Worm (Caenorhabditis elegans) whole organism, L2 larva: ENCODE data around the gene F45E10.2.
A peak's percentile ranks its signal among the peaks of the same experiment; 100 is the strongest.

Experiments
- F13H6.1 ChIP-seq: sonication (generic microtip); optimal IDR thresholded peaks from 2 replicates; lab custom pipeline; 2016; ENCODE audit warnings: missing genetic modification characterization, missing compliant biosample characterization
- R02D3.7 ChIP-seq: fragments of 150-350 bp; optimal IDR thresholded peaks from 2 replicates; lab custom pipeline; 2014; ENCODE audit warnings: missing biosample characterization, missing genetic modification characterization
- Y55F3AM.14 ChIP-seq: fragments of 200-800 bp; sonication (Bioruptor generic); optimal IDR thresholded peaks from 2 replicates; lab custom pipeline; 2018; ENCODE audit warnings: mild to moderate bottlenecking, missing genetic modification characterization, missing compliant biosample characterization
- ZK546.5 ChIP-seq: sonication (generic microtip); optimal IDR thresholded peaks from 2 replicates; lab custom pipeline; 2017; ENCODE audit warnings: missing biosample characterization, missing genetic modification characterization
- alr-1 ChIP-seq: fragments of 150-350 bp; optimal IDR thresholded peaks from 2 replicates; lab custom pipeline; 2014; ENCODE audit warnings: missing biosample characterization, missing genetic modification characterization
- aly-2 ChIP-seq: fragments of 150-350 bp; optimal IDR thresholded peaks from 2 replicates; lab custom pipeline; 2014; ENCODE audit warnings: missing biosample characterization, missing genetic modification characterization
- ama-1 ChIP-seq: fragments of 150-350 bp; optimal IDR thresholded peaks from 2 replicates; lab custom pipeline; 2018; ENCODE audit warnings: inconsistent platforms
- blmp-1 ChIP-seq: sonication (generic microtip); optimal IDR thresholded peaks from 2 replicates; lab custom pipeline; 2017; ENCODE audit warnings: missing genetic modification characterization, mild to moderate bottlenecking, missing compliant biosample characterization, antibody characterized with exemption, moderate library complexity; ENCODE audit not compliant: insufficient read depth
- ceh-16 ChIP-seq: fragments of 150-350 bp; optimal IDR thresholded peaks from 2 replicates; lab custom pipeline; 2014; ENCODE audit warnings: missing biosample characterization, missing genetic modification characterization
- ceh-82 ChIP-seq: fragments of 150-350 bp; optimal IDR thresholded peaks from 2 replicates; lab custom pipeline; 2014; ENCODE audit warnings: missing biosample characterization, missing genetic modification characterization
- dmd-4 ChIP-seq: sonication (generic microtip); optimal IDR thresholded peaks from 2 replicates; lab custom pipeline; 2017; ENCODE audit warnings: missing biosample characterization, missing genetic modification characterization
- egl-27 ChIP-seq: sonication (generic microtip); optimal IDR thresholded peaks from 3 replicates; lab custom pipeline; 2017; ENCODE audit warnings: missing biosample characterization, missing genetic modification reagents, missing genetic modification characterization
- elt-1 ChIP-seq: fragments of 150-350 bp; optimal IDR thresholded peaks from 2 replicates; lab custom pipeline; 2014; ENCODE audit warnings: missing biosample characterization, missing genetic modification characterization
- elt-3 ChIP-seq: sonication (generic microtip); optimal IDR thresholded peaks from 2 replicates; lab custom pipeline; 2017; ENCODE audit warnings: missing biosample characterization, missing genetic modification characterization
- fos-1 ChIP-seq: fragments of 150-350 bp; optimal IDR thresholded peaks from 2 replicates; lab custom pipeline; 2014; ENCODE audit warnings: missing biosample characterization, missing genetic modification characterization
- gmeb-1 ChIP-seq: fragments of 150-350 bp; optimal IDR thresholded peaks from 2 replicates; lab custom pipeline; 2014; ENCODE audit warnings: missing biosample characterization, missing genetic modification characterization
- lin-13 ChIP-seq: fragments of 150-350 bp; optimal IDR thresholded peaks from 2 replicates; lab custom pipeline; 2014; ENCODE audit warnings: missing biosample characterization, missing genetic modification reagents, missing genetic modification characterization
- mab-5 ChIP-seq: fragments of 150-350 bp; optimal IDR thresholded peaks from 2 replicates; lab custom pipeline; 2014; ENCODE audit warnings: missing biosample characterization, missing genetic modification characterization
- mbf-1 ChIP-seq: sonication (generic microtip); optimal IDR thresholded peaks from 2 replicates; lab custom pipeline; 2017; ENCODE audit warnings: missing biosample characterization, missing genetic modification characterization
- mdl-1 ChIP-seq, 2 experiments: fragments of 150-350 bp in 1 of 2; sonication (generic microtip) in 1 of 2; optimal IDR thresholded peaks; 2 replicates each; lab custom pipeline; 2017; ENCODE audit warnings: missing biosample characterization in 2 of 2, missing genetic modification characterization in 2 of 2
- nhr-11 ChIP-seq: fragments of 150-350 bp; optimal IDR thresholded peaks from 2 replicates; lab custom pipeline; 2014; ENCODE audit warnings: missing biosample characterization, missing genetic modification characterization
- nhr-12 ChIP-seq: fragments of 150-350 bp; optimal IDR thresholded peaks from 2 replicates; lab custom pipeline; 2014; ENCODE audit warnings: missing biosample characterization, missing genetic modification characterization
- nhr-129 ChIP-seq: fragments of 150-350 bp; optimal IDR thresholded peaks from 2 replicates; lab custom pipeline; 2014; ENCODE audit warnings: missing biosample characterization, missing genetic modification characterization
- nhr-21 ChIP-seq: fragments of 150-350 bp; optimal IDR thresholded peaks from 2 replicates; lab custom pipeline; 2014; ENCODE audit warnings: missing biosample characterization, missing genetic modification characterization
- nhr-23 ChIP-seq: fragments of 150-350 bp; optimal IDR thresholded peaks from 2 replicates; lab custom pipeline; 2014; ENCODE audit warnings: missing biosample characterization, missing genetic modification reagents, missing genetic modification characterization
- nhr-237 ChIP-seq: fragments of 150-350 bp; optimal IDR thresholded peaks from 2 replicates; lab custom pipeline; 2014; ENCODE audit warnings: missing biosample characterization, missing genetic modification characterization
- nhr-25 ChIP-seq: fragments of 150-350 bp; sonication (generic microtip); optimal IDR thresholded peaks from 3 replicates; lab custom pipeline; 2014; ENCODE audit warnings: missing biosample characterization, missing genetic modification characterization
- nhr-77 ChIP-seq: fragments of 150-350 bp; optimal IDR thresholded peaks from 2 replicates; lab custom pipeline; 2014; ENCODE audit warnings: missing biosample characterization, missing genetic modification characterization
- sem-4 ChIP-seq: fragments of 150-350 bp; optimal IDR thresholded peaks from 2 replicates; lab custom pipeline; 2014; ENCODE audit warnings: missing biosample characterization, missing genetic modification reagents, missing genetic modification characterization
- skn-1 ChIP-seq: sonication (generic microtip); optimal IDR thresholded peaks from 2 replicates; lab custom pipeline; 2017; ENCODE audit warnings: missing biosample characterization, missing genetic modification characterization
- sma-3 ChIP-seq: sonication (generic microtip); optimal IDR thresholded peaks from 2 replicates; lab custom pipeline; 2016; ENCODE audit warnings: missing genetic modification reagents, missing genetic modification characterization, missing compliant biosample characterization
- sma-9 ChIP-seq, 2 experiments: fragments of 150-350 bp in 1 of 2; sonication (generic microtip) in 1 of 2; optimal IDR thresholded peaks; 2 replicates each; lab custom pipeline; 2014 to 2016; ENCODE audit warnings: missing genetic modification characterization in 2 of 2, mild to moderate bottlenecking in 1 of 2, missing biosample characterization in 1 of 2, missing compliant biosample characterization in 1 of 2, missing genetic modification reagents in 1 of 2, moderate library complexity in 1 of 2
- snpc-4 ChIP-seq: fragments of 150-350 bp; optimal IDR thresholded peaks from 2 replicates; lab custom pipeline; 2014; ENCODE audit warnings: missing biosample characterization, missing genetic modification characterization
- unc-39 ChIP-seq: fragments of 150-350 bp; optimal IDR thresholded peaks from 2 replicates; lab custom pipeline; 2014; ENCODE audit warnings: missing biosample characterization, missing genetic modification characterization
- unc-55 ChIP-seq: fragments of 150-350 bp; sonication (generic microtip); optimal IDR thresholded peaks from 3 replicates; lab custom pipeline; 2014; ENCODE audit warnings: missing biosample characterization, missing genetic modification reagents, missing genetic modification characterization
- unc-62 ChIP-seq: fragments of 150-350 bp; optimal IDR thresholded peaks from 2 replicates; lab custom pipeline; 2014; ENCODE audit warnings: missing biosample characterization, missing genetic modification reagents, missing genetic modification characterization
- zag-1 ChIP-seq: fragments of 150-350 bp; optimal IDR thresholded peaks from 2 replicates; lab custom pipeline; 2014; ENCODE audit warnings: missing biosample characterization, missing genetic modification characterization
- ztf-11 ChIP-seq: sonication (generic microtip); optimal IDR thresholded peaks from 2 replicates; lab custom pipeline; 2017; ENCODE audit warnings: missing biosample characterization, missing genetic modification characterization
- ztf-4 ChIP-seq: fragments of 150-350 bp; optimal IDR thresholded peaks from 2 replicates; lab custom pipeline; 2014; ENCODE audit warnings: missing biosample characterization, missing genetic modification characterization

Gene F45E10.2

ce11 chrII:11088137-11088536, 33.0 kb upstream of the F45E10.2 start:
- no peak for TF ChIP-seq fos-1
- TF ChIP-seq nhr-237: no peak
- TF ChIP-seq dmd-4 (tag; lab: Kevin White, UChicago): no peak
- TF ChIP-seq skn-1 (tag; lab: Kevin White, UChicago): no peak
- TF ChIP-seq Y55F3AM.14: no peak
- no peak for TF ChIP-seq snpc-4 (tag; lab: Kevin White, UChicago)
- TF ChIP-seq elt-3: no peak
- no peak for TF ChIP-seq ztf-4 (tag; lab: Kevin White, UChicago)
- no peak for TF ChIP-seq ceh-82 (tag; lab: Kevin White, UChicago)
- no peak for TF ChIP-seq aly-2 (tag; lab: Kevin White, UChicago)
- TF ChIP-seq nhr-129 (tag; lab: Kevin White, UChicago): no peak
- no peak for TF ChIP-seq sma-3
- TF ChIP-seq lin-13: no peak
- no peak for TF ChIP-seq nhr-23 (tag; lab: Kevin White, UChicago)
- TF ChIP-seq elt-1 (tag; lab: Kevin White, UChicago): no peak
- no peak for TF ChIP-seq mdl-1 (tag; optimal IDR thresholded peaks at IDR 0.05; lab: Kevin White, UChicago)
- TF ChIP-seq F13H6.1 (tag; lab: Kevin White, UChicago): no peak

- TF ChIP-seq mab-5 (no peak), blmp-1 (tag; lab: Kevin White, UChicago) (no peak), alr-1 (no peak), elt-1 (tag; lab: Kevin White, UChicago) (no peak), nhr-23 (tag; lab: Kevin White, UChicago) (no peak), aly-2 (tag; lab: Kevin White, UChicago) (no peak), nhr-77 (tag; lab: Kevin White, UChicago) (no peak), sem-4 (tag; lab: Kevin White, UChicago) (no peak), unc-39 (tag; lab: Kevin White, UChicago) (no peak), nhr-237 (no peak), ZK546.5 (tag; lab: Kevin White, UChicago) (no peak), sma-3 (no peak), unc-55 (GFP tag; lab: Kevin White, UChicago) (no peak), nhr-12 (tag; lab: Kevin White, UChicago) (no peak), zag-1 (no peak), mbf-1 (no peak)
Observed at ce11 chrII:11086770-11087169, 31.6 kb upstream of the F45E10.2 start.

DNA sequence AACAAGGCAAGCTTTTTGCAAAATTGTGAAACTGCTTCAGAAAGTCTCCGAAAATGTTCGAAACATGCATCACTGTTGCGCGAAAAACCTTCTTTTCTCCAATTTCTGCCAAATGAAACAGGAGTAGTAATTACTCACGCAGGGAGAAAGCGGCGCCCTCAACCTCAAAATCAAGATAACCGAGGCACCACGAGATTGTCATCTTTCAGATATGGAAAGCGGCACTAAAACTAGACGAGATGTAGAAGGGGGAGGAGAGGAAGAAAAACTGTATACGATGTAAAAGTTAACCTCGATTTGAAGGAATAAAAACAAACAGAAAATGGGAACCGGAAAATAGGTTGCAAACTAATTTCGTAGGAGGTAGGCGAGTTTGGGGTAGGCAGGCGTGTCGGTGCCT, 21.4 kb upstream of the F45E10.2 start:
- peak; percentile 8 for TF ChIP-seq blmp-1 (tag; lab: Kevin White, UChicago)
- TF ChIP-seq gmeb-1: no peak
- TF ChIP-seq elt-3: no peak
- TF ChIP-seq sma-9 (GFP tag; optimal IDR thresholded peaks at IDR 0.05; lab: Kevin White, UChicago): no peak
- TF ChIP-seq sma-9 (tag; optimal IDR thresholded peaks at IDR 0.05; lab: Kevin White, UChicago): no peak
- TF ChIP-seq elt-1 (tag; lab: Kevin White, UChicago): peak; percentile 79
- no peak for TF ChIP-seq ztf-11 (tag; lab: Kevin White, UChicago)
- no peak for TF ChIP-seq fos-1
- no peak for TF ChIP-seq egl-27 (tag; lab: Kevin White, UChicago)
- TF ChIP-seq ztf-4 (tag; lab: Kevin White, UChicago): no peak
- TF ChIP-seq ama-1: no peak
- TF ChIP-seq ceh-16: peak; percentile 81
- no peak for TF ChIP-seq ceh-82 (tag; lab: Kevin White, UChicago)
- no peak for TF ChIP-seq nhr-25
- no peak for TF ChIP-seq nhr-11 (tag; lab: Kevin White, UChicago)
- TF ChIP-seq lin-13: no peak
- TF ChIP-seq nhr-23 (tag; lab: Kevin White, UChicago): peak; percentile 81
- no peak for TF ChIP-seq nhr-129 (tag; lab: Kevin White, UChicago)
- no peak for TF ChIP-seq unc-62 (GFP tag; lab: Kevin White, UChicago)
- TF ChIP-seq nhr-21: no peak
- no peak for TF ChIP-seq dmd-4 (tag; lab: Kevin White, UChicago)
- TF ChIP-seq R02D3.7 (tag; lab: Kevin White, UChicago): no peak
- TF ChIP-seq alr-1: no peak
- no peak for TF ChIP-seq unc-55 (GFP tag; lab: Kevin White, UChicago)
- TF ChIP-seq nhr-77 (tag; lab: Kevin White, UChicago): no peak
- TF ChIP-seq aly-2 (tag; lab: Kevin White, UChicago): no peak
- no peak for TF ChIP-seq F13H6.1 (tag; lab: Kevin White, UChicago)
